Fruit fly (Drosophila melanogaster) whole organism, adult: Measurements from ENCODE around the gene Hsp23.

Source experiments
- CG14711 ChIP-seq: fragments of 200-800 bp; sonication (Bioruptor generic); optimal IDR thresholded peaks from 2 replicates; lab custom pipeline; 2018; ENCODE audit warnings: missing biosample characterization, mild to moderate bottlenecking, missing genetic modification characterization, moderate library complexity
- bab1 ChIP-seq: fragments of 200-800 bp; sonication (Bioruptor generic); optimal IDR thresholded peaks from 3 replicates; lab custom pipeline; 2019; ENCODE audit warnings: missing biosample characterization, mild to moderate bottlenecking, missing genetic modification characterization, moderate library complexity
- cic ChIP-seq: fragments of 200-800 bp; sonication (Bioruptor generic); optimal IDR thresholded peaks from 2 replicates; lab custom pipeline; 2017; ENCODE audit warnings: missing biosample characterization, mild to moderate bottlenecking, missing genetic modification characterization, moderate library complexity
- cnc ChIP-seq, 2 experiments: fragments of >200 bp; optimal IDR thresholded peaks; 2 replicates each; lab custom pipeline; 2017
- kay ChIP-seq: fragments of 200-800 bp; sonication (Bioruptor generic); peaks from one replicate; lab custom pipeline; 2016; ENCODE audit warnings: missing biosample characterization, missing genetic modification characterization, borderline replicate concordance
- pad ChIP-seq: fragments of 200-800 bp; sonication (Bioruptor generic); optimal IDR thresholded peaks from 3 replicates; lab custom pipeline; 2017; ENCODE audit warnings: missing biosample characterization, missing genetic modification characterization, mild to moderate bottlenecking, moderate library complexity, missing genetic modification reagents

DNA sequence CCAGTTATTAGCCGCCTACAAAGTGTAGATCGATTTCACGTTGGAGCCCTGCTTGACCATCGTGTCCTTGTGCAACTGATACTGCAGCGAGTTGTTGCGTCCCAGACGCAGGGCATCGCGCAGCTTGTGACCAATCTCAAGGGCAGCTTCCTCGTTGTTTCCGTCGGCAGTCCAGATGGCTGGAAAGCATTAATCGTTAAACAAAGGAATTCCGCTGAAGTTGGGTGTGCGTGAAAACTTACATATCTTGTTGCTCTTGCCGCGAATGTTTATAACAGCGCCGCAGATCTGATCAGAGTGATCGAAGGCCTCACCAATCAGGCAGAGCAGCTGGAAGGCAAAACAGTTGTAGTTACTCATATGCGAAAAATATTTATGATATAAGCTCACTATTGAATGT lies 18.2 kb downstream of the Hsp23 start:
- TF ChIP-seq kay (GFP tag; lab: Kevin White, UChicago), result no peak
- no peak for TF ChIP-seq CG14711 (tag; lab: Kevin White, UChicago)
- no peak for TF ChIP-seq cnc (optimal IDR thresholded peaks at IDR 0.05; lab: Kevin White, UChicago)
- TF ChIP-seq cic (GFP tag; lab: Kevin White, UChicago), result no peak
- no peak for TF ChIP-seq pad (GFP tag; lab: Kevin White, UChicago)
- no peak for TF ChIP-seq bab1 (GFP tag; lab: Kevin White, UChicago)
